Worm (Caenorhabditis elegans): ENCODE measurements around the gene bath-41.

bath-41 gene

DNA sequence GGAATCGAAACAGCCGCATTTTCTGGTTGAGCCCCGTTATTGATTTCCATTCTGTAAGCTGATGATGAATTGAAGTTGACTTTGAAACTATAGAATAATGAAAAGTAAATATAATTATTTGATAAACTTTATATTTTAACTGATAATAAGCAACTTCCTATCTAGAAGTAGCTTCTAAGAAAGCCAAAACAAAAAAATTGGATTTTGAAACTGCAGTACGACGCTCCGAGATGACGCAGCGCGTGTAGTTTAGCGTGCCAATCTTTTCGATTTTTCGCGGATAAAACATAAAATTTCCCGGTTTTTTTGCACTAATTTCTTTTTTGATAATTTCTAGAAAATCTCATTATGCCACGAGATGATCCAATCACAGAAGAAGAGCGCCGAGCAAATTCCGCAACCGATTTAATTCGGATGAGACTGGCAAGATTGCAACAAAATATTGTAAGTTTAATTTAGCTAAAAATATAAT lies at the start of gene bath-41, which contains the start of gene F37A4.2:
TSS of gene bath-41 (minus strand) at position 51 of the 472 bp plus-strand sequence.
TSS of gene F37A4.2 (plus strand) at position 247 of the 472 bp plus-strand sequence.
- no peak for TF ChIP-seq sptf-1 (tag; optimal IDR thresholded peaks at IDR 0.05)
- no peak for TF ChIP-seq lin-32 (GFP tag; optimal IDR thresholded peaks at IDR 0.05)
- no peak for TF ChIP-seq cnd-1 (tag; optimal IDR thresholded peaks at IDR 0.05)
- TF ChIP-seq nhr-12 (tag; optimal IDR thresholded peaks at IDR 0.05): no peak

DNA sequence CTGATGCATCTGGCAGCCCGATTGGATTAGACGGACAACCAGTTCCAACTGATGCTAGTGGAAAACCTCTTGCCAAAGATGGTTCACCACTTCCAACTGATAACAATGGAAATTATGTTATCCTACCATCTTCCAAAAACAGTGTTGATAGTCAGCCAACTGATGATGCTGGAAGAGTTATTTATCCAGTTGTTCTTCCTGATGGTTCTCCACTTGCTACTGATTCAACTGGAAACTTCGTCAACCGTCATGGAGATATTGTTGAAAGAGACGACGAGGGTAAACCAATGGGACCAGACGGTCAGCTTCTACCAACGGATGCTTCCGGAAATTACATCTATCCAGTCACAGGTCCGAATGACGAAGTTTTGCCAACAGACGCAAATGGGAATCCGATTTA lies 34.7 kb upstream of the bath-41 start:
- no peak for TF ChIP-seq lin-32 (GFP tag; optimal IDR thresholded peaks at IDR 0.05)
- no peak for TF ChIP-seq lsy-2 (tag; optimal IDR thresholded peaks at IDR 0.05)
- TF ChIP-seq sem-2 (GFP tag; optimal IDR thresholded peaks at IDR 0.05): no peak
- TF ChIP-seq ceh-43 (GFP tag; optimal IDR thresholded peaks at IDR 0.05): no peak
- no peak for TF ChIP-seq sptf-1 (tag; optimal IDR thresholded peaks at IDR 0.05)
- no peak for TF ChIP-seq nhr-237 (tag; optimal IDR thresholded peaks at IDR 0.05)
- TF ChIP-seq drap-1 (GFP tag; optimal IDR thresholded peaks at IDR 0.05): no peak
- TF ChIP-seq unc-62 (GFP tag; optimal IDR thresholded peaks at IDR 0.05): no peak
- TF ChIP-seq nhr-76 (tag; optimal IDR thresholded peaks at IDR 0.05): no peak
- TF ChIP-seq zip-8 (tag; optimal IDR thresholded peaks at IDR 0.05): no peak
- no peak for TF ChIP-seq ham-2 (GFP tag; optimal IDR thresholded peaks at IDR 0.05)
- no peak for TF ChIP-seq mls-2 (tag; optimal IDR thresholded peaks at IDR 0.05)
- TF ChIP-seq unc-39 (tag; optimal IDR thresholded peaks at IDR 0.05): no peak
- TF ChIP-seq ceh-39 (tag; optimal IDR thresholded peaks at IDR 0.05): no peak
- TF ChIP-seq lin-13 (tag; optimal IDR thresholded peaks at IDR 0.05): no peak
- no peak for TF ChIP-seq mep-1 (tag; optimal IDR thresholded peaks at IDR 0.05)
- TF ChIP-seq flh-1 (GFP tag; optimal IDR thresholded peaks at IDR 0.05): no peak
- TF ChIP-seq ces-1 (GFP tag; optimal IDR thresholded peaks at IDR 0.05): no peak
- no peak for TF ChIP-seq pha-4 (tag; optimal IDR thresholded peaks at IDR 0.05)

DNA sequence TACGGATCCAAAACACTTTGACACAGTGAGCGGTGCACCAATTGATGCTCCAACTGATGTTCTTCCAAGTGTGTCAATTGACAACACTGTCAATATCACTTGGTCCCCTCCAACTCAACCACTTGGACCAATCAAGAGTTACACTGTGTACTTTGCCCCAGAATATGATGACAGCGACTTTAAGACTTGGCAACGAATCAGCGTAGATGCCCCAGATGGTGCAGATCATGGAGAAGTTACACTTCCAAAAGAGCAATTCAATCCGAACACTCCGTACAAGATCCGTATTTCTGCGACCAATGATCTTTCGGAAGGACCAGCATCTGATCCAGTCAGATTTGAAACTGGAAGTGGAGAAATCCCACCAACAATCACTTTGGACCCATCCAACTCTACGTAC lies 30.6 kb upstream of the bath-41 start:
- TF ChIP-seq ceh-43 (GFP tag; optimal IDR thresholded peaks at IDR 0.05) (no peak), nhr-12 (tag; optimal IDR thresholded peaks at IDR 0.05) (no peak), mep-1 (tag; optimal IDR thresholded peaks at IDR 0.05) (no peak), lsy-2 (tag; optimal IDR thresholded peaks at IDR 0.05) (no peak), nhr-76 (tag; optimal IDR thresholded peaks at IDR 0.05) (no peak), zip-8 (tag; optimal IDR thresholded peaks at IDR 0.05) (no peak), ham-2 (GFP tag; optimal IDR thresholded peaks at IDR 0.05) (no peak), elt-3 (tag; optimal IDR thresholded peaks at IDR 0.05) (no peak), snpc-4 (tag; optimal IDR thresholded peaks at IDR 0.05) (no peak), pha-4 (tag; optimal IDR thresholded peaks at IDR 0.05) (no peak), ztf-11 (tag; optimal IDR thresholded peaks at IDR 0.05) (no peak), flh-1 (GFP tag; optimal IDR thresholded peaks at IDR 0.05) (no peak), unc-39 (tag; optimal IDR thresholded peaks at IDR 0.05) (no peak), ces-1 (GFP tag; optimal IDR thresholded peaks at IDR 0.05) (no peak), unc-62 (GFP tag; optimal IDR thresholded peaks at IDR 0.05) (no peak), cnd-1 (tag; optimal IDR thresholded peaks at IDR 0.05) (no peak), sptf-1 (tag; optimal IDR thresholded peaks at IDR 0.05) (no peak)

DNA sequence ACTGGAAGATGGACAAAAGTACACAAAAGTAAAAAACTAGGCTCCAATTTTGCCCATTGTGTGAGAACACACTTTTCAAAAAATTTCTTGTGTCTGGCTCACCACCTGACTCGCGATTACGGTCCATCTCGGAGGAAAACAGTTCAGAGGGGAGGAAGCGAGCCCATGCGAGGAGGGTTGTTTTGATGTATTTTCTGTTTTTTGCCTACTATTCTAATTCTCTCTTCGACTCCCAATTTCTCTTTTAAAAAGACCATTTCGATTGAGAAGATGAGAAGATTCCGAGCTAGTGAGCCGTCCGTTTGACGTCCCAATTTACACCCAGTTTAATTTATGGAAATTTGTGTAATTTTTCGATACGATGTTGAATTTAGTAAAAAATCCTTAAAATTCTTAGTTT lies 24.6 kb upstream of the bath-41 start:
- TF ChIP-seq ceh-83 (GFP tag; optimal IDR thresholded peaks at IDR 0.05) (no peak), zip-8 (tag; optimal IDR thresholded peaks at IDR 0.05) (no peak), nhr-2 (tag; optimal IDR thresholded peaks at IDR 0.05) (no peak)

DNA sequence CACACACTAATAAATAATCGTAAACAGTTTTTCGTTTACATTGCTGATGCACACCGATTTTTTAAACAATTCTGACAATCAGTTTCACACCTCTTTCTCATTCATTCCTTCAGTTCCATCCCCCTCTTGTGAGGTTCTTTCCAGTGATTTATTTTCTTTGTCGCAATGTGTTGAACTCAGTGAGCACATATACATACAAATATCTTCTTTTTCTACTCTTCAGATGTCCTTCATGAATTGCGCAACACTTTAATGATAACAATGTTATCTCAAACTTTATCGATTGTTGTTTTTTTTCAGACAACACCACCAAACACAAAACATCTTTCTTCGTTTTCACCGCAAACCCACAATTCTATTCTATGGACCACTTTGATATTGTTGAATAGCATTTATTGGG lies 23.9 kb upstream of the bath-41 start, which contains the start of gene dig-1:
TSS of gene dig-1 (plus strand) at position 301 of the 400 bp plus-strand sequence.
- TF ChIP-seq zip-8 (tag; optimal IDR thresholded peaks at IDR 0.05) (peak; percentile 21), ztf-11 (tag; optimal IDR thresholded peaks at IDR 0.05) (no peak)

ce11 chrIII:6742597-6742996 lies 20.5 kb upstream of the bath-41 start:
- TF ChIP-seq unc-120 (tag; optimal IDR thresholded peaks at IDR 0.05; ENCODE audit: poor library complexity, severe bottlenecking) (peak; percentile 61), unc-62 (GFP tag; optimal IDR thresholded peaks at IDR 0.05) (peak; percentile 76), ztf-11 (tag; optimal IDR thresholded peaks at IDR 0.05) (no peak), hlh-1 (tag; optimal IDR thresholded peaks at IDR 0.05) (peak; percentile 41)

DNA sequence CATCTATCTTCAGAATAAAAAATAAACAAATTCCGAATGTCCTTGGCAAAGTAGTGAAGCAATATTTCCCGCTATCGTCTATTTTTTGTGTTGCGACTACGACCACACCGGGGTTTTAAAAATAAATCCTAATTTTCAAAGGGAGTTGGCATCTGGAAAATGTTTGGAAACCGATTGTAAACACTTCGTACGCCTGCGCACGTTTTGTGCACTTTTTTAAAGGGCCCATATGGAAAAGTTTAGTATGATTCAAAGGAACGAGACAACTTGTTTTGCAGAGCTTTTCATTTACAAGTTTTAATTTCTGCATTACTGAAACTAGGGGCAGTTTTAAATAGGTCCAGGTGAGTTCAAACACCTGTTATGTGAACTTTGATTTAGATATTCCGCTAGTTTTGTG lies 18.0 kb upstream of the bath-41 start:
- TF ChIP-seq blmp-1 (tag; optimal IDR thresholded peaks at IDR 0.05) (no peak), cnd-1 (tag; optimal IDR thresholded peaks at IDR 0.05) (no peak), ceh-39 (tag; optimal IDR thresholded peaks at IDR 0.05) (no peak), hlh-1 (tag; optimal IDR thresholded peaks at IDR 0.05) (no peak), bed-3 (GFP tag; optimal IDR thresholded peaks at IDR 0.05) (no peak), tbx-8 (GFP tag; optimal IDR thresholded peaks at IDR 0.05) (no peak), nhr-76 (tag; optimal IDR thresholded peaks at IDR 0.05) (no peak), drap-1 (GFP tag; optimal IDR thresholded peaks at IDR 0.05) (no peak), unc-39 (tag; optimal IDR thresholded peaks at IDR 0.05) (no peak), lin-32 (GFP tag; optimal IDR thresholded peaks at IDR 0.05) (no peak)
